Worm (Caenorhabditis elegans) whole organism, L2 larva: Measurements from ENCODE around the gene C30G4.4.

Experiments used
- C34F6.9 ChIP-seq: fragments of 150-350 bp; optimal IDR thresholded peaks from 2 replicates; lab custom pipeline; 2014; ENCODE audit warnings: missing biosample characterization, missing genetic modification characterization
- F13H6.1 ChIP-seq: sonication (generic microtip); optimal IDR thresholded peaks from 2 replicates; lab custom pipeline; 2016; ENCODE audit warnings: missing genetic modification characterization, missing compliant biosample characterization
- R02D3.7 ChIP-seq: fragments of 150-350 bp; optimal IDR thresholded peaks from 2 replicates; lab custom pipeline; 2014; ENCODE audit warnings: missing biosample characterization, missing genetic modification characterization
- ZK546.5 ChIP-seq: sonication (generic microtip); optimal IDR thresholded peaks from 2 replicates; lab custom pipeline; 2017; ENCODE audit warnings: missing biosample characterization, missing genetic modification characterization
- alr-1 ChIP-seq: fragments of 150-350 bp; optimal IDR thresholded peaks from 2 replicates; lab custom pipeline; 2014; ENCODE audit warnings: missing biosample characterization, missing genetic modification characterization
- aly-2 ChIP-seq: fragments of 150-350 bp; optimal IDR thresholded peaks from 2 replicates; lab custom pipeline; 2014; ENCODE audit warnings: missing biosample characterization, missing genetic modification characterization
- ama-1 ChIP-seq: fragments of 150-350 bp; optimal IDR thresholded peaks from 2 replicates; lab custom pipeline; 2018; ENCODE audit warnings: inconsistent platforms
- blmp-1 ChIP-seq: sonication (generic microtip); optimal IDR thresholded peaks from 2 replicates; lab custom pipeline; 2017; ENCODE audit warnings: missing genetic modification characterization, mild to moderate bottlenecking, missing compliant biosample characterization, antibody characterized with exemption, moderate library complexity; ENCODE audit not compliant: insufficient read depth
- ceh-16 ChIP-seq: fragments of 150-350 bp; optimal IDR thresholded peaks from 2 replicates; lab custom pipeline; 2014; ENCODE audit warnings: missing biosample characterization, missing genetic modification characterization
- crh-2 ChIP-seq: sonication (generic microtip); optimal IDR thresholded peaks from 2 replicates; lab custom pipeline; 2017; ENCODE audit warnings: missing biosample characterization, missing genetic modification characterization
- dmd-4 ChIP-seq: sonication (generic microtip); optimal IDR thresholded peaks from 2 replicates; lab custom pipeline; 2017; ENCODE audit warnings: missing biosample characterization, missing genetic modification characterization
- egl-27 ChIP-seq: sonication (generic microtip); optimal IDR thresholded peaks from 3 replicates; lab custom pipeline; 2017; ENCODE audit warnings: missing biosample characterization, missing genetic modification reagents, missing genetic modification characterization
- elt-1 ChIP-seq: fragments of 150-350 bp; optimal IDR thresholded peaks from 2 replicates; lab custom pipeline; 2014; ENCODE audit warnings: missing biosample characterization, missing genetic modification characterization
- elt-3 ChIP-seq: sonication (generic microtip); optimal IDR thresholded peaks from 2 replicates; lab custom pipeline; 2017; ENCODE audit warnings: missing biosample characterization, missing genetic modification characterization
- fos-1 ChIP-seq: fragments of 150-350 bp; optimal IDR thresholded peaks from 2 replicates; lab custom pipeline; 2014; ENCODE audit warnings: missing biosample characterization, missing genetic modification characterization
- gmeb-1 ChIP-seq: fragments of 150-350 bp; optimal IDR thresholded peaks from 2 replicates; lab custom pipeline; 2014; ENCODE audit warnings: missing biosample characterization, missing genetic modification characterization
- lin-11 ChIP-seq: fragments of 150-350 bp; sonication (generic microtip); optimal IDR thresholded peaks from 2 replicates; lab custom pipeline; 2014; ENCODE audit warnings: missing biosample characterization, missing genetic modification characterization, inconsistent platforms, mixed read lengths
- lin-13 ChIP-seq: fragments of 150-350 bp; optimal IDR thresholded peaks from 2 replicates; lab custom pipeline; 2014; ENCODE audit warnings: missing biosample characterization, missing genetic modification reagents, missing genetic modification characterization
- lin-39 ChIP-seq: fragments of 150-350 bp; optimal IDR thresholded peaks from 2 replicates; lab custom pipeline; 2014; ENCODE audit warnings: missing biosample characterization, missing genetic modification reagents, missing genetic modification characterization
- lsy-2 ChIP-seq, 2 experiments: fragments of 150-350 bp in 1 of 2; sonication (generic microtip) in 1 of 2; optimal IDR thresholded peaks; 2 replicates each; lab custom pipeline; 2014 to 2017; ENCODE audit warnings: missing biosample characterization in 2 of 2, missing genetic modification characterization in 2 of 2
- mab-5 ChIP-seq: fragments of 150-350 bp; optimal IDR thresholded peaks from 2 replicates; lab custom pipeline; 2014; ENCODE audit warnings: missing biosample characterization, missing genetic modification characterization
- mbf-1 ChIP-seq: sonication (generic microtip); optimal IDR thresholded peaks from 2 replicates; lab custom pipeline; 2017; ENCODE audit warnings: missing biosample characterization, missing genetic modification characterization
- mdl-1 ChIP-seq, 2 experiments: fragments of 150-350 bp in 1 of 2; sonication (generic microtip) in 1 of 2; optimal IDR thresholded peaks; 2 replicates each; lab custom pipeline; 2017; ENCODE audit warnings: missing biosample characterization in 2 of 2, missing genetic modification characterization in 2 of 2
- nhr-10 ChIP-seq: sonication (generic microtip); optimal IDR thresholded peaks from 2 replicates; lab custom pipeline; 2017; ENCODE audit warnings: missing biosample characterization, missing genetic modification characterization
- nhr-11 ChIP-seq: fragments of 150-350 bp; optimal IDR thresholded peaks from 2 replicates; lab custom pipeline; 2014; ENCODE audit warnings: missing biosample characterization, missing genetic modification characterization
- nhr-12 ChIP-seq: fragments of 150-350 bp; optimal IDR thresholded peaks from 2 replicates; lab custom pipeline; 2014; ENCODE audit warnings: missing biosample characterization, missing genetic modification characterization
- nhr-129 ChIP-seq: fragments of 150-350 bp; optimal IDR thresholded peaks from 2 replicates; lab custom pipeline; 2014; ENCODE audit warnings: missing biosample characterization, missing genetic modification characterization
- nhr-21 ChIP-seq: fragments of 150-350 bp; optimal IDR thresholded peaks from 2 replicates; lab custom pipeline; 2014; ENCODE audit warnings: missing biosample characterization, missing genetic modification characterization
- nhr-237 ChIP-seq: fragments of 150-350 bp; optimal IDR thresholded peaks from 2 replicates; lab custom pipeline; 2014; ENCODE audit warnings: missing biosample characterization, missing genetic modification characterization
- nhr-25 ChIP-seq: fragments of 150-350 bp; sonication (generic microtip); optimal IDR thresholded peaks from 3 replicates; lab custom pipeline; 2014; ENCODE audit warnings: missing biosample characterization, missing genetic modification characterization
- nhr-77 ChIP-seq: fragments of 150-350 bp; optimal IDR thresholded peaks from 2 replicates; lab custom pipeline; 2014; ENCODE audit warnings: missing biosample characterization, missing genetic modification characterization
- peb-1 ChIP-seq: fragments of 150-350 bp; optimal IDR thresholded peaks from 2 replicates; lab custom pipeline; 2014; ENCODE audit warnings: missing biosample characterization, missing genetic modification characterization
- sem-4 ChIP-seq: fragments of 150-350 bp; optimal IDR thresholded peaks from 2 replicates; lab custom pipeline; 2014; ENCODE audit warnings: missing biosample characterization, missing genetic modification reagents, missing genetic modification characterization
- skn-1 ChIP-seq: sonication (generic microtip); optimal IDR thresholded peaks from 2 replicates; lab custom pipeline; 2017; ENCODE audit warnings: missing biosample characterization, missing genetic modification characterization
- sma-3 ChIP-seq: sonication (generic microtip); optimal IDR thresholded peaks from 2 replicates; lab custom pipeline; 2016; ENCODE audit warnings: missing genetic modification reagents, missing genetic modification characterization, missing compliant biosample characterization
- sma-9 ChIP-seq, 2 experiments: fragments of 150-350 bp in 1 of 2; sonication (generic microtip) in 1 of 2; optimal IDR thresholded peaks; 2 replicates each; lab custom pipeline; 2014 to 2016; ENCODE audit warnings: missing genetic modification characterization in 2 of 2, mild to moderate bottlenecking in 1 of 2, missing biosample characterization in 1 of 2, missing compliant biosample characterization in 1 of 2, missing genetic modification reagents in 1 of 2, moderate library complexity in 1 of 2
- snpc-4 ChIP-seq: fragments of 150-350 bp; optimal IDR thresholded peaks from 2 replicates; lab custom pipeline; 2014; ENCODE audit warnings: missing biosample characterization, missing genetic modification characterization
- unc-39 ChIP-seq: fragments of 150-350 bp; optimal IDR thresholded peaks from 2 replicates; lab custom pipeline; 2014; ENCODE audit warnings: missing biosample characterization, missing genetic modification characterization
- unc-62 ChIP-seq: fragments of 150-350 bp; optimal IDR thresholded peaks from 2 replicates; lab custom pipeline; 2014; ENCODE audit warnings: missing biosample characterization, missing genetic modification reagents, missing genetic modification characterization
- zag-1 ChIP-seq: fragments of 150-350 bp; optimal IDR thresholded peaks from 2 replicates; lab custom pipeline; 2014; ENCODE audit warnings: missing biosample characterization, missing genetic modification characterization
- ztf-1 ChIP-seq: fragments of 200-800 bp; sonication (Bioruptor generic); conservative IDR thresholded peaks from 2 replicates; pipeline ENCODE4 v1.3.6; 2022; ENCODE audit warnings: missing genetic modification characterization, missing compliant biosample characterization
- ztf-11 ChIP-seq: sonication (generic microtip); optimal IDR thresholded peaks from 2 replicates; lab custom pipeline; 2017; ENCODE audit warnings: missing biosample characterization, missing genetic modification characterization
- ztf-4 ChIP-seq: fragments of 150-350 bp; optimal IDR thresholded peaks from 2 replicates; lab custom pipeline; 2014; ENCODE audit warnings: missing biosample characterization, missing genetic modification characterization

C30G4.4 gene

ce11 chrX:17063749-17064252, 8.2 kb downstream of the C30G4.4 start:
- TF ChIP-seq sem-4 (tag; lab: Kevin White, UChicago) = no peak
- peak; percentile 59 for TF ChIP-seq F13H6.1
- TF ChIP-seq ztf-4 (tag; lab: Kevin White, UChicago) = no peak
- TF ChIP-seq sma-9 (GFP tag; optimal IDR thresholded peaks at IDR 0.05; lab: Kevin White, UChicago) = peak; percentile 95
- no peak for TF ChIP-seq sma-9 (tag; optimal IDR thresholded peaks at IDR 0.05; lab: Kevin White, UChicago)
- peak; percentile 53 to 81 for TF ChIP-seq mdl-1 (tag; optimal IDR thresholded peaks at IDR 0.05; lab: Kevin White, UChicago)
- TF ChIP-seq lin-13 = no peak
- TF ChIP-seq nhr-21 (tag; lab: Kevin White, UChicago) = peak; percentile 75
- peak; percentile 72 for TF ChIP-seq crh-2 (tag; lab: Kevin White, UChicago)
- TF ChIP-seq egl-27 (tag; lab: Kevin White, UChicago) = peak; percentile 6
- TF ChIP-seq nhr-25 = peak; percentile 33
- no peak for TF ChIP-seq unc-62 (GFP tag; lab: Kevin White, UChicago)
- TF ChIP-seq ZK546.5 (tag; lab: Kevin White, UChicago) = no peak
- peak; percentile 64 for TF ChIP-seq nhr-129
- TF ChIP-seq ztf-1 (GFP tag; lab: Robert Waterston, UW) = no peak
- TF ChIP-seq sma-3 (GFP tag; lab: Kevin White, UChicago) = peak; percentile 82
- TF ChIP-seq dmd-4 (tag; lab: Kevin White, UChicago) = no peak
- TF ChIP-seq blmp-1 (tag; lab: Kevin White, UChicago) = peak; percentile 40
- TF ChIP-seq lsy-2 (tag; optimal IDR thresholded peaks at IDR 0.05; lab: Kevin White, UChicago) = peak in 1 of 2 experiments; percentile 58
- TF ChIP-seq ztf-11 (tag; lab: Kevin White, UChicago) = no peak
- TF ChIP-seq lin-11 (tag; lab: Kevin White, UChicago) = no peak
- peak; percentile 19 for TF ChIP-seq C34F6.9 (tag; lab: Kevin White, UChicago)
- peak; percentile 47 for TF ChIP-seq gmeb-1
- peak; percentile 82 for TF ChIP-seq fos-1 (tag; lab: Kevin White, UChicago)
- TF ChIP-seq peb-1 = no peak

ce11 chrX:17062165-17062564, 9.8 kb downstream of the C30G4.4 start:
- TF ChIP-seq lin-11 (tag; lab: Kevin White, UChicago) (no peak), elt-3 (no peak), elt-1 (tag; lab: Kevin White, UChicago) (no peak), nhr-77 (tag; lab: Kevin White, UChicago) (no peak), nhr-21 (tag; lab: Kevin White, UChicago) (peak; percentile 22), lin-39 (no peak), ztf-1 (GFP tag; lab: Robert Waterston, UW) (no peak), alr-1 (tag; lab: Kevin White, UChicago) (no peak), peb-1 (no peak), sma-9 (GFP tag; optimal IDR thresholded peaks at IDR 0.05; lab: Kevin White, UChicago) (peak; percentile 57), sma-9 (tag; optimal IDR thresholded peaks at IDR 0.05; lab: Kevin White, UChicago) (no peak), F13H6.1 (no peak), ama-1 (lab: Kevin White, UChicago) (peak; percentile 6), lsy-2 (tag; optimal IDR thresholded peaks at IDR 0.05; lab: Kevin White, UChicago) (no peak), unc-62 (GFP tag; lab: Kevin White, UChicago) (no peak), sma-3 (GFP tag; lab: Kevin White, UChicago) (peak; percentile 8), lin-13 (no peak), mab-5 (tag; lab: Kevin White, UChicago) (no peak), nhr-12 (tag; lab: Kevin White, UChicago) (no peak), R02D3.7 (no peak), egl-27 (tag; lab: Kevin White, UChicago) (no peak), ZK546.5 (tag; lab: Kevin White, UChicago) (no peak), sem-4 (tag; lab: Kevin White, UChicago) (no peak), blmp-1 (tag; lab: Kevin White, UChicago) (peak; percentile 71), ztf-4 (tag; lab: Kevin White, UChicago) (no peak), nhr-10 (tag; lab: Kevin White, UChicago) (no peak), zag-1 (tag; lab: Kevin White, UChicago) (no peak), nhr-129 (peak; percentile 54), snpc-4 (tag; lab: Kevin White, UChicago) (no peak), dmd-4 (tag; lab: Kevin White, UChicago) (no peak), mbf-1 (no peak), aly-2 (tag; lab: Kevin White, UChicago) (no peak), ztf-11 (tag; lab: Kevin White, UChicago) (no peak), unc-39 (tag; lab: Kevin White, UChicago) (no peak), nhr-11 (tag; lab: Kevin White, UChicago) (no peak), ceh-16 (tag; lab: Kevin White, UChicago) (no peak), crh-2 (tag; lab: Kevin White, UChicago) (peak; percentile 3), fos-1 (tag; lab: Kevin White, UChicago) (no peak), mdl-1 (tag; optimal IDR thresholded peaks at IDR 0.05; lab: Kevin White, UChicago) (no peak), nhr-237 (tag; lab: Kevin White, UChicago) (no peak), skn-1 (tag; lab: Kevin White, UChicago) (no peak), gmeb-1 (no peak)
